Fruit fly (Drosophila melanogaster): Measurements from ENCODE around the gene Gr64e.

DNA sequence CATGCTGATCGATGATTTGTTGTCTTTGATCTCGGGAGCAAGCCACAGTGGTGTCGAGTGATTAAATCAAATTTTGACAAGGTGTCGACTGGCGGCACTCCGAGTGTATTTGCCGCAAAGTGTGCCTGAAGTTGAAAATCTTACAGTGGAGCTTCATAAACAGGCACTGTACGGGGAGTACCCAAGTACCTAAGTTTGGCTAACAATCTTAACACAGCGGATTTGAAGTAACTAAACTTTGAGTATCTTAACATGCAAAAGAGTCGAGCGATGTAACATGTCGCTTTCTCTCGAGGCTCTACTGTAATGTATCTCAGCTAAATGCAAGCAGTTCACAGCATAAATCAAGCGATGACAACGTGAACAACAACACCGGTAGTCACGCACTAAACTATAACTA is 15.2 kb upstream of the Gr64e start:
- TF ChIP-seq dmrt93B (GFP tag; optimal IDR thresholded peaks at IDR 0.05) (no peak), Abd-B (GFP tag; optimal IDR thresholded peaks at IDR 0.05) (no peak), Dif (GFP tag; optimal IDR thresholded peaks at IDR 0.05; ENCODE audit: partially characterized antibody) (no peak), br (GFP tag; optimal IDR thresholded peaks at IDR 0.05) (no peak), GATAd (GFP tag; optimal IDR thresholded peaks at IDR 0.05) (no peak), sv (GFP tag; optimal IDR thresholded peaks at IDR 0.05) (no peak), CG9705 (GFP tag; optimal IDR thresholded peaks at IDR 0.05) (no peak), usp (GFP tag; optimal IDR thresholded peaks at IDR 0.05) (no peak)

All from whole organism, wandering third instar larva.